Fruit fly (Drosophila melanogaster) whole organism, prepupa: ENCODE data around the gene nmd.

Source experiments
- CG6792 ChIP-seq: fragments of 200-800 bp; sonication (Bioruptor generic); optimal IDR thresholded peaks from 3 replicates; lab custom pipeline; 2016; ENCODE audit warnings: missing biosample characterization, missing genetic modification characterization
- Eip78C ChIP-seq: fragments of 200-800 bp; sonication (Bioruptor generic); peaks from one replicate; lab custom pipeline; 2016; ENCODE audit warnings: missing biosample characterization, missing genetic modification characterization
- Hr4 ChIP-seq: fragments of 200-800 bp; sonication (Bioruptor generic); optimal IDR thresholded peaks from 3 replicates; lab custom pipeline; 2016; ENCODE audit warnings: missing biosample characterization, missing genetic modification characterization
- esn ChIP-seq: fragments of 200-800 bp; sonication (Bioruptor generic); optimal IDR thresholded peaks from 2 replicates; lab custom pipeline; 2016; ENCODE audit warnings: missing biosample characterization, mild to moderate bottlenecking, missing genetic modification characterization, moderate library complexity
- vri ChIP-seq: fragments of 200-800 bp; sonication (Bioruptor generic); optimal IDR thresholded peaks from 3 replicates; lab custom pipeline; 2016; ENCODE audit warnings: missing biosample characterization, mild to moderate bottlenecking, missing genetic modification characterization

- TF ChIP-seq Eip78C (GFP tag; lab: Kevin White, UChicago) (no peak), Hr4 (GFP tag; lab: Kevin White, UChicago) (no peak), vri (GFP tag; lab: Kevin White, UChicago) (peak; percentile 47), esn (no peak), CG6792 (no peak)
Observed at dm6 chr2L:10322773-10323487, 19.2 kb upstream of the nmd start, which contains the start of gene CG5381.
